Fruit fly (Drosophila melanogaster) whole organism, larva: ENCODE data around the gene CG33128.

Experiments used
- noc ChIP-seq: fragments of 200-800 bp; sonication (Bioruptor generic); optimal IDR thresholded peaks from 3 replicates; lab custom pipeline; 2019; ENCODE audit warnings: missing biosample characterization, mild to moderate bottlenecking, missing genetic modification characterization, moderate library complexity

Gene CG33128

dm6 chr2L:1493770-1494169, at the start of gene CG33128:
TSS of gene CG33128 (plus strand) at chr2L:1494070.
- no peak for TF ChIP-seq noc

- TF ChIP-seq noc, result no peak
Observed at dm6 chr2L:1445048-1445447, 48.8 kb upstream of the CG33128 start.

- no peak for TF ChIP-seq noc
Observed at dm6 chr2L:1446740-1447139, 47.1 kb upstream of the CG33128 start.

- TF ChIP-seq noc, result no peak
Observed at dm6 chr2L:1447652-1448051, 46.2 kb upstream of the CG33128 start.

dm6 chr2L:1448188-1448587, 45.7 kb upstream of the CG33128 start:
- no peak for TF ChIP-seq noc

- TF ChIP-seq noc, result no peak
Observed at dm6 chr2L:1449718-1450441, 44.0 kb upstream of the CG33128 start.

- no peak for TF ChIP-seq noc
Observed at dm6 chr2L:1455498-1455897, 38.4 kb upstream of the CG33128 start.

dm6 chr2L:1456305-1456704, 37.6 kb upstream of the CG33128 start:
- no peak for TF ChIP-seq noc

- TF ChIP-seq noc, result no peak
Observed at dm6 chr2L:1456822-1457221, 37.0 kb upstream of the CG33128 start.

dm6 chr2L:1458584-1459203, 35.2 kb upstream of the CG33128 start:
- TF ChIP-seq noc, result no peak

- no peak for TF ChIP-seq noc
Observed at dm6 chr2L:1459344-1459743, 34.5 kb upstream of the CG33128 start.

dm6 chr2L:1460463-1461219, 33.2 kb upstream of the CG33128 start:
- TF ChIP-seq noc, result no peak

dm6 chr2L:1462136-1462535, 31.7 kb upstream of the CG33128 start:
- no peak for TF ChIP-seq noc

- TF ChIP-seq noc, result no peak
Observed at dm6 chr2L:1463362-1463908, 30.4 kb upstream of the CG33128 start.

dm6 chr2L:1470009-1470408, 23.9 kb upstream of the CG33128 start:
- no peak for TF ChIP-seq noc

dm6 chr2L:1470772-1471171, 23.1 kb upstream of the CG33128 start:
- TF ChIP-seq noc, result no peak

- no peak for TF ChIP-seq noc
Observed at dm6 chr2L:1473427-1473826, 20.4 kb upstream of the CG33128 start.
